Worm (Caenorhabditis elegans) whole organism, mixed stage, embryonic: ENCODE measurements around the gene idpb-2.

Experiments
- M03D4.4 ChIP-seq: sonication (generic microtip); optimal IDR thresholded peaks from 2 replicates; lab custom pipeline; 2017; ENCODE audit warnings: mild to moderate bottlenecking, missing genetic modification characterization, missing compliant biosample characterization
- bed-3 ChIP-seq: fragments of 200-800 bp; sonication (Bioruptor generic); optimal IDR thresholded peaks from 3 replicates; lab custom pipeline; 2018; ENCODE audit warnings: mild to moderate bottlenecking, missing genetic modification characterization, moderate library complexity, missing compliant biosample characterization
- blmp-1 ChIP-seq: fragments of 150-350 bp; optimal IDR thresholded peaks from 2 replicates; lab custom pipeline; 2014; ENCODE audit warnings: missing biosample characterization, missing genetic modification characterization
- ceh-39 ChIP-seq: fragments of 150-350 bp; optimal IDR thresholded peaks from 2 replicates; lab custom pipeline; 2014; ENCODE audit warnings: missing biosample characterization, missing genetic modification characterization
- ceh-43 ChIP-seq: fragments of 200-800 bp; sonication (Bioruptor generic); optimal IDR thresholded peaks from 2 replicates; lab custom pipeline; 2018; ENCODE audit warnings: mild to moderate bottlenecking, missing genetic modification characterization, moderate library complexity, missing compliant biosample characterization
- ceh-83 ChIP-seq: fragments of 200-800 bp; sonication (Bioruptor generic); optimal IDR thresholded peaks from 2 replicates; lab custom pipeline; 2018; ENCODE audit warnings: mild to moderate bottlenecking, missing genetic modification characterization, missing compliant biosample characterization
- ces-1 ChIP-seq: fragments of 150-350 bp; optimal IDR thresholded peaks from 2 replicates; lab custom pipeline; 2014; ENCODE audit warnings: missing biosample characterization, missing genetic modification reagents, missing genetic modification characterization
- cnd-1 ChIP-seq: fragments of 200-800 bp; sonication (Bioruptor generic); optimal IDR thresholded peaks from 2 replicates; lab custom pipeline; 2018; ENCODE audit warnings: mild to moderate bottlenecking, missing genetic modification characterization, missing compliant biosample characterization
- drap-1 ChIP-seq: fragments of 200-800 bp; sonication (Bioruptor generic); optimal IDR thresholded peaks from 3 replicates; lab custom pipeline; 2018; ENCODE audit warnings: mild to moderate bottlenecking, missing genetic modification characterization, missing compliant biosample characterization
- elt-1 ChIP-seq: sonication (generic microtip); optimal IDR thresholded peaks from 2 replicates; lab custom pipeline; 2017; ENCODE audit warnings: missing genetic modification characterization, mild to moderate bottlenecking, missing compliant biosample characterization, antibody characterized with exemption, moderate library complexity, borderline replicate concordance; ENCODE audit not compliant: insufficient read depth
- elt-3 ChIP-seq: fragments of 150-350 bp; optimal IDR thresholded peaks from 2 replicates; lab custom pipeline; 2014; ENCODE audit warnings: missing biosample characterization, missing genetic modification characterization
- flh-1 ChIP-seq: fragments of 200-800 bp; sonication (Bioruptor generic); optimal IDR thresholded peaks from 2 replicates; lab custom pipeline; 2018; ENCODE audit warnings: mild to moderate bottlenecking, missing genetic modification characterization, moderate library complexity, missing compliant biosample characterization
- ham-2 ChIP-seq: fragments of 200-800 bp; sonication (Bioruptor generic); optimal IDR thresholded peaks from 2 replicates; lab custom pipeline; 2018; ENCODE audit warnings: mild to moderate bottlenecking, missing genetic modification characterization, missing compliant biosample characterization
- hlh-1 ChIP-seq: fragments of 150-350 bp; optimal IDR thresholded peaks from 2 replicates; lab custom pipeline; 2014; ENCODE audit warnings: missing biosample characterization, missing genetic modification reagents, missing genetic modification characterization
- lin-13 ChIP-seq: fragments of 150-350 bp; optimal IDR thresholded peaks from 2 replicates; lab custom pipeline; 2014; ENCODE audit warnings: missing biosample characterization, missing genetic modification characterization
- lin-32 ChIP-seq: fragments of 200-800 bp; sonication (Bioruptor generic); optimal IDR thresholded peaks from 2 replicates; lab custom pipeline; 2018; ENCODE audit warnings: mild to moderate bottlenecking, missing genetic modification characterization, missing compliant biosample characterization
- lsy-2 ChIP-seq: fragments of 150-350 bp; optimal IDR thresholded peaks from 2 replicates; lab custom pipeline; 2014; ENCODE audit warnings: missing biosample characterization, missing genetic modification characterization
- mab-5 ChIP-seq: fragments of 150-350 bp; optimal IDR thresholded peaks from 2 replicates; lab custom pipeline; 2014; ENCODE audit warnings: missing biosample characterization, missing genetic modification characterization
- mep-1 ChIP-seq: fragments of 150-350 bp; optimal IDR thresholded peaks from 2 replicates; lab custom pipeline; 2017; ENCODE audit warnings: missing biosample characterization, missing genetic modification reagents, missing genetic modification characterization, inconsistent platforms
- mls-2 ChIP-seq: sonication (generic microtip); optimal IDR thresholded peaks from 2 replicates; lab custom pipeline; 2016; ENCODE audit warnings: mild to moderate bottlenecking, missing genetic modification characterization, moderate library complexity, missing compliant biosample characterization
- nhr-12 ChIP-seq: fragments of 150-350 bp; optimal IDR thresholded peaks from 2 replicates; lab custom pipeline; 2014; ENCODE audit warnings: missing biosample characterization, missing genetic modification characterization
- nhr-2 ChIP-seq: fragments of 150-350 bp; optimal IDR thresholded peaks from 2 replicates; lab custom pipeline; 2014; ENCODE audit warnings: missing biosample characterization, missing genetic modification characterization
- nhr-237 ChIP-seq: fragments of 150-350 bp; optimal IDR thresholded peaks from 2 replicates; lab custom pipeline; 2014; ENCODE audit warnings: missing biosample characterization, missing genetic modification characterization
- nhr-28 ChIP-seq: fragments of 150-350 bp; optimal IDR thresholded peaks from 2 replicates; lab custom pipeline; 2014; ENCODE audit warnings: missing biosample characterization, missing genetic modification characterization
- nhr-76 ChIP-seq: sonication (generic microtip); optimal IDR thresholded peaks from 2 replicates; lab custom pipeline; 2017; ENCODE audit warnings: missing biosample characterization, missing genetic modification characterization
- pha-4 ChIP-seq: fragments of 150-350 bp; optimal IDR thresholded peaks from 2 replicates; lab custom pipeline; 2018; ENCODE audit warnings: missing biosample characterization, missing genetic modification reagents, missing genetic modification characterization
- sem-2 ChIP-seq: fragments of 200-800 bp; sonication (Bioruptor generic); optimal IDR thresholded peaks from 2 replicates; lab custom pipeline; 2018; ENCODE audit warnings: mild to moderate bottlenecking, missing genetic modification characterization, missing compliant biosample characterization
- snpc-4 ChIP-seq: fragments of 150-350 bp; optimal IDR thresholded peaks from 2 replicates; lab custom pipeline; 2014; ENCODE audit warnings: missing biosample characterization, missing genetic modification characterization
- sptf-1 ChIP-seq: sonication (generic microtip); optimal IDR thresholded peaks from 2 replicates; lab custom pipeline; 2017; ENCODE audit warnings: mild to moderate bottlenecking, missing genetic modification characterization, moderate library complexity, missing compliant biosample characterization
- tbx-8 ChIP-seq: fragments of 200-800 bp; sonication (Bioruptor generic); optimal IDR thresholded peaks from 2 replicates; lab custom pipeline; 2018; ENCODE audit warnings: mild to moderate bottlenecking, missing genetic modification characterization, moderate library complexity, missing compliant biosample characterization
- unc-120 ChIP-seq: sonication (generic microtip); optimal IDR thresholded peaks from 2 replicates; lab custom pipeline; 2017; ENCODE audit warnings: missing genetic modification characterization, missing compliant biosample characterization; ENCODE audit not compliant: poor library complexity, severe bottlenecking
- unc-39 ChIP-seq: fragments of 150-350 bp; optimal IDR thresholded peaks from 2 replicates; lab custom pipeline; 2014; ENCODE audit warnings: missing biosample characterization, missing genetic modification characterization
- unc-62 ChIP-seq: fragments of 150-350 bp; optimal IDR thresholded peaks from 2 replicates; lab custom pipeline; 2014; ENCODE audit warnings: missing biosample characterization, missing genetic modification reagents, missing genetic modification characterization
- zip-8 ChIP-seq: fragments of 150-350 bp; optimal IDR thresholded peaks from 2 replicates; lab custom pipeline; 2014; ENCODE audit warnings: missing biosample characterization, missing genetic modification characterization
- ztf-11 ChIP-seq: fragments of 150-350 bp; optimal IDR thresholded peaks from 2 replicates; lab custom pipeline; 2014; ENCODE audit warnings: missing biosample characterization, missing genetic modification characterization

The idpb-2 gene

ce11 chrII:5055129-5055666 lies 14.2 kb downstream of the idpb-2 start, which contains the start of the genes ify-1 and rpl-22:
Gene ify-1 (minus strand): TSS chrII:5055179.
Gene rpl-22 (plus strand): TSS chrII:5055616.
- no peak for TF ChIP-seq nhr-2
- TF ChIP-seq ceh-83 (GFP tag; lab: Kevin White, UChicago), result peak; percentile 30
- TF ChIP-seq snpc-4 (tag; lab: Kevin White, UChicago), result no peak
- peak; percentile 69 for TF ChIP-seq ham-2
- TF ChIP-seq flh-1 (GFP tag; lab: Kevin White, UChicago), result no peak
- TF ChIP-seq blmp-1 (tag; lab: Kevin White, UChicago), result no peak
- peak; percentile 50 for TF ChIP-seq M03D4.4 (tag; lab: Kevin White, UChicago)
- TF ChIP-seq lsy-2 (tag; lab: Kevin White, UChicago), result peak; percentile 99
- TF ChIP-seq elt-3 (tag; lab: Kevin White, UChicago), result peak; percentile 72
- no peak for TF ChIP-seq bed-3 (GFP tag; lab: Kevin White, UChicago)
- peak; percentile 83 for TF ChIP-seq ceh-39
- peak; percentile 97 for TF ChIP-seq pha-4 (tag; lab: Kevin White, UChicago)
- peak; percentile 50 for TF ChIP-seq ztf-11 (tag; lab: Kevin White, UChicago)
- peak; percentile 75 for TF ChIP-seq unc-120
- TF ChIP-seq cnd-1 (tag; lab: Kevin White, UChicago), result peak; percentile 61
- TF ChIP-seq mls-2 (tag; lab: Kevin White, UChicago), result peak; percentile 76
- peak; percentile 61 for TF ChIP-seq unc-62
- TF ChIP-seq sptf-1 (tag; lab: Kevin White, UChicago), result peak; percentile 62
- TF ChIP-seq lin-13 (tag; lab: Kevin White, UChicago), result peak; percentile 98
- TF ChIP-seq elt-1 (tag; lab: Kevin White, UChicago), result peak; percentile 51
- no peak for TF ChIP-seq zip-8 (tag; lab: Kevin White, UChicago)
- peak; percentile 95 for TF ChIP-seq nhr-237
- TF ChIP-seq sem-2 (GFP tag; lab: Kevin White, UChicago), result no peak
- no peak for TF ChIP-seq lin-32 (GFP tag; lab: Kevin White, UChicago)
- TF ChIP-seq nhr-76 (tag; lab: Kevin White, UChicago), result no peak
- no peak for TF ChIP-seq tbx-8 (GFP tag; lab: Kevin White, UChicago)
- no peak for TF ChIP-seq unc-39
- peak; percentile 71 for TF ChIP-seq drap-1 (GFP tag; lab: Kevin White, UChicago)
- TF ChIP-seq ces-1 (GFP tag; lab: Kevin White, UChicago), result peak; percentile 82
- peak; percentile 18 for TF ChIP-seq ceh-43 (GFP tag; lab: Kevin White, UChicago)
- TF ChIP-seq mab-5 (tag; lab: Kevin White, UChicago), result peak; percentile 32
- peak; percentile 39 for TF ChIP-seq nhr-12 (tag; lab: Kevin White, UChicago)
- peak; percentile 83 for TF ChIP-seq hlh-1 (tag; lab: Kevin White, UChicago)
- TF ChIP-seq nhr-28 (tag; lab: Kevin White, UChicago), result no peak
- peak; percentile 96 for TF ChIP-seq mep-1 (tag; lab: Kevin White, UChicago)

ce11 chrII:5050776-5051175 lies 18.6 kb downstream of the idpb-2 start:
- TF ChIP-seq unc-120 (no peak), nhr-28 (tag; lab: Kevin White, UChicago) (no peak), ceh-83 (GFP tag; lab: Kevin White, UChicago) (no peak), ham-2 (no peak)

- TF ChIP-seq nhr-76 (tag; lab: Kevin White, UChicago) (no peak), ces-1 (GFP tag; lab: Kevin White, UChicago) (peak; percentile 17), nhr-28 (tag; lab: Kevin White, UChicago) (no peak), lin-13 (tag; lab: Kevin White, UChicago) (no peak)
- TF ChIP-seq, all 35 proteins: peak for 1
Observed at ce11 chrII:5049865-5050342, 19.5 kb downstream of the idpb-2 start, which contains the start of gene F33G12.6. Gene F33G12.6 (plus strand): TSS chrII:5049915.

- no peak for TF ChIP-seq ztf-11 (tag; lab: Kevin White, UChicago)
- TF ChIP-seq, all 35 proteins: peak for 0
Observed at ce11 chrII:5049249-5049648, 20.2 kb downstream of the idpb-2 start.
